Worm (Caenorhabditis elegans): Measurements from ENCODE around the gene clec-2.

The clec-2 gene

ce11 chrII:3023381-3023935 is at the start of gene clec-2:
Gene clec-2, minus strand, starts transcription at chrII:3023431.
- TF ChIP-seq him-1 (tag; optimal IDR thresholded peaks at IDR 0.05) (no peak), dao-5 (tag; optimal IDR thresholded peaks at IDR 0.05) (no peak), W03F9.2 (tag; optimal IDR thresholded peaks at IDR 0.05) (no peak)

ce11 chrII:3071012-3071749 is 48.0 kb upstream of the clec-2 start, which contains the start of gene Y25C1A.7:
Gene Y25C1A.7, minus strand, starts transcription at chrII:3071062.
- TF ChIP-seq him-1 (tag; optimal IDR thresholded peaks at IDR 0.05) (no peak), dao-5 (tag; optimal IDR thresholded peaks at IDR 0.05) (no peak), W03F9.2 (tag; optimal IDR thresholded peaks at IDR 0.05) (no peak)

- TF ChIP-seq dao-5 (tag; optimal IDR thresholded peaks at IDR 0.05) (no peak), him-1 (tag; optimal IDR thresholded peaks at IDR 0.05) (no peak), W03F9.2 (tag; optimal IDR thresholded peaks at IDR 0.05) (no peak)
Observed at ce11 chrII:3070182-3070581, 47.0 kb upstream of the clec-2 start.

ce11 chrII:3068646-3069045 is 45.4 kb upstream of the clec-2 start:
- no peak for TF ChIP-seq dao-5 (tag; optimal IDR thresholded peaks at IDR 0.05)
- TF ChIP-seq W03F9.2 (tag; optimal IDR thresholded peaks at IDR 0.05), result no peak
- no peak for TF ChIP-seq him-1 (tag; optimal IDR thresholded peaks at IDR 0.05)

ce11 chrII:3067896-3068295 is 44.7 kb upstream of the clec-2 start:
- TF ChIP-seq W03F9.2 (tag; optimal IDR thresholded peaks at IDR 0.05) (no peak), him-1 (tag; optimal IDR thresholded peaks at IDR 0.05) (no peak), dao-5 (tag; optimal IDR thresholded peaks at IDR 0.05) (no peak)

- no peak for TF ChIP-seq dao-5 (tag; optimal IDR thresholded peaks at IDR 0.05)
- no peak for TF ChIP-seq him-1 (tag; optimal IDR thresholded peaks at IDR 0.05)
- TF ChIP-seq W03F9.2 (tag; optimal IDR thresholded peaks at IDR 0.05), result no peak
Observed at ce11 chrII:3067447-3067846, 44.2 kb upstream of the clec-2 start.

- TF ChIP-seq W03F9.2 (tag; optimal IDR thresholded peaks at IDR 0.05) (no peak), dao-5 (tag; optimal IDR thresholded peaks at IDR 0.05) (no peak), him-1 (tag; optimal IDR thresholded peaks at IDR 0.05) (no peak)
Observed at ce11 chrII:3066401-3066800, 43.2 kb upstream of the clec-2 start.

ce11 chrII:3065086-3065485 is 41.9 kb upstream of the clec-2 start:
- no peak for TF ChIP-seq W03F9.2 (tag; optimal IDR thresholded peaks at IDR 0.05)
- no peak for TF ChIP-seq him-1 (tag; optimal IDR thresholded peaks at IDR 0.05)
- TF ChIP-seq dao-5 (tag; optimal IDR thresholded peaks at IDR 0.05), result no peak

- TF ChIP-seq dao-5 (tag; optimal IDR thresholded peaks at IDR 0.05) (no peak), him-1 (tag; optimal IDR thresholded peaks at IDR 0.05) (no peak), W03F9.2 (tag; optimal IDR thresholded peaks at IDR 0.05) (no peak)
Observed at ce11 chrII:3064631-3065030, 41.4 kb upstream of the clec-2 start.

- no peak for TF ChIP-seq dao-5 (tag; optimal IDR thresholded peaks at IDR 0.05)
- no peak for TF ChIP-seq him-1 (tag; optimal IDR thresholded peaks at IDR 0.05)
- TF ChIP-seq W03F9.2 (tag; optimal IDR thresholded peaks at IDR 0.05), result no peak
Observed at ce11 chrII:3063984-3064383, 40.8 kb upstream of the clec-2 start.

ce11 chrII:3063366-3063765 is 40.1 kb upstream of the clec-2 start:
- TF ChIP-seq W03F9.2 (tag; optimal IDR thresholded peaks at IDR 0.05) (no peak), him-1 (tag; optimal IDR thresholded peaks at IDR 0.05) (no peak), dao-5 (tag; optimal IDR thresholded peaks at IDR 0.05) (no peak)

ce11 chrII:3062876-3063275 is 39.6 kb upstream of the clec-2 start:
- TF ChIP-seq him-1 (tag; optimal IDR thresholded peaks at IDR 0.05) (no peak), W03F9.2 (tag; optimal IDR thresholded peaks at IDR 0.05) (no peak), dao-5 (tag; optimal IDR thresholded peaks at IDR 0.05) (no peak)

- TF ChIP-seq dao-5 (tag; optimal IDR thresholded peaks at IDR 0.05) (peak; percentile 28), W03F9.2 (tag; optimal IDR thresholded peaks at IDR 0.05) (no peak)
Observed at ce11 chrII:3062222-3062621, 39.0 kb upstream of the clec-2 start.

- TF ChIP-seq him-1 (tag; optimal IDR thresholded peaks at IDR 0.05) (no peak), W03F9.2 (tag; optimal IDR thresholded peaks at IDR 0.05) (no peak), dao-5 (tag; optimal IDR thresholded peaks at IDR 0.05) (no peak)
Observed at ce11 chrII:3061605-3062004, 38.4 kb upstream of the clec-2 start.

- TF ChIP-seq him-1 (tag; optimal IDR thresholded peaks at IDR 0.05), result no peak
- TF ChIP-seq dao-5 (tag; optimal IDR thresholded peaks at IDR 0.05), result no peak
- TF ChIP-seq W03F9.2 (tag; optimal IDR thresholded peaks at IDR 0.05), result no peak
Observed at ce11 chrII:3060782-3061181, 37.6 kb upstream of the clec-2 start, which contains the start of gene Y25C1A.6. Gene Y25C1A.6, plus strand, starts transcription at chrII:3061082.
